Worm (Caenorhabditis elegans): ENCODE results near the gene fmil-1.

DNA sequence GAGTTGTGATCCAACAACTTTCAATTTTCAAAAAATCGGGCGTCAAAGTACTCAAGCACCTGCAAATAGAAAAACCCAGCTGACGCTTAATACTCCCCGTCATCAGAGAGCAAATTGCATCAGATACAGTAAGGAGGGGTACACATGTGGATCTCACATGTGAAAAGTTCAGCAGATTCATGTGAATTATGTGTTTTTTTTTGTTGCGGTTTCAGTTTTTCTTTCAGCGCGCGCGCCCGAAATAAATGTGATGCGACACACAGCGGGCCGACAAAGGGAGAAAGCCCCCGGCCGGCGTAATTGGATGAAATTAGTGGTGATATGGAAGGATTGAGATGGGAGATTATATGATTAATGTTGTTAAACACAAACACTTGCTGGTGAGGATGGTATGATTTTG, 16.3 kb downstream of the fmil-1 start:
- no peak for TF ChIP-seq hnd-1 (tag; optimal IDR thresholded peaks at IDR 0.05)
- TF ChIP-seq ama-1 (optimal IDR thresholded peaks at IDR 0.05): no peak
- TF ChIP-seq hmg-4 (GFP tag; optimal IDR thresholded peaks at IDR 0.05): no peak
- no peak for TF ChIP-seq scrt-1 (GFP tag; IDR thresholded peaks at IDR 0.05)
- TF ChIP-seq pes-1 (GFP tag; IDR thresholded peaks at IDR 0.05): no peak
- TF ChIP-seq ceh-13 (GFP tag; optimal IDR thresholded peaks at IDR 0.05): no peak
- TF ChIP-seq ets-7 (tag; optimal IDR thresholded peaks at IDR 0.05): no peak
- TF ChIP-seq B0310.2 (tag; optimal IDR thresholded peaks at IDR 0.05): no peak
- no peak for TF ChIP-seq flt-1 (GFP tag; IDR thresholded peaks at IDR 0.05)
- no peak for TF ChIP-seq hmbx-1 (tag; optimal IDR thresholded peaks at IDR 0.05)

Data from whole organism, early embryonic.